Fruit fly (Drosophila melanogaster): ENCODE measurements around the gene Rpn3.
A peak's percentile ranks its signal among the peaks of the same experiment; 100 is the strongest.

Gene Rpn3

DNA sequence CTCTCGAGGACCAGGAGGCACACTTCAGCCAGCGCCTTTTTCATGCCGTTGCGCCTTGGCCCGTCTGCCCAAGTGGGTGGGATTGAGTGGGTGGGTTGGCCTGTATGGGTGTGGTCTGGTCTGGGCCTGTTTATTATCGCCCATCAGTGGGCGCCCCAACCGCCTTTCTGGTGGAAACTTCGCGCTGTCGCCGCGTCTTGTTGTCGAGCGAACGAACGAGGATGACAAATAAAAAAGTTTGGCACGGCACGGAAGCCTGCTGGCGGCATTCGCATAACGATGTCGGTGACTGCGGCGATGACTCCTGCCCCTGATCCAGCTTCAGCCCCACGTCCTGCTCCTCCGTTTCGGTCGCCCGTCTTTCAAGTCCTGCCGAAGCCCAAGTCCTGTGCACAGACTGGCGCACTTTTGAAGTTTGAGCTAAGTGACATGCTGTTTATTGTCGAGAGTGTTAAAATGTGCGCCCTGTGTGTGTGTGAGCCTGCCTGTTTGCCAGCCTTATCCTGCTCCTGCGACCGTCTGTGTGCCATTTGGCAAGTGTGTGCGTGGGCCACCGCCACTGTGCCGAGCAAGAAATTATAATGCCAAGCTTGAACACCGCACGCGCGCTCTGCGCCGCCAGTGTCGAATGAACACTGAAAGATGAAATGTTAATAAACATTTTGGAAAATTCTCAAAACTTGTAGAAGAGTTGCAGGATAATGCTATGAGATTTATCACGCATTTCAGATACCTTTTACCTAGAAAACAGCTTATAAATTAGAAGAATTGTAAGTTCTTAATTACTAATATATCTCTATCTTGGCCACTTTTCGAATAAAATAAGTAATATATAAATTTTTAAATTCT is 37.3 kb upstream of the Rpn3 start (continued):
- TF ChIP-seq croc (GFP tag; conservative IDR thresholded peaks at IDR 0.05) (peak; percentile 55; the same call in 2 of the 3 replicates), CG2129 (GFP tag; IDR thresholded peaks at IDR 0.05; ENCODE audit: partially characterized antibody) (no peak), her (GFP tag; optimal IDR thresholded peaks at IDR 0.05) (no peak), ken (GFP tag; IDR thresholded peaks at IDR 0.05) (no peak), CG9609 (GFP tag; optimal IDR thresholded peaks at IDR 0.05) (no peak), CG17829 (tag; optimal IDR thresholded peaks at IDR 0.05) (peak; percentile 68), Med (GFP tag) (peak; percentile 65), fd3F (GFP tag; optimal IDR thresholded peaks at IDR 0.05) (peak; percentile 65), CG32767 (GFP tag; IDR thresholded peaks at IDR 0.05) (peak; percentile 61; the same call in 1 of the 2 replicates), scrt (GFP tag; optimal IDR thresholded peaks at IDR 0.05) (peak; percentile 62), CG31388 (GFP tag; optimal IDR thresholded peaks at IDR 0.05) (peak; percentile 35), MBD-R2 (GFP tag; IDR thresholded peaks at IDR 0.05) (no peak), psq (GFP tag; optimal IDR thresholded peaks at IDR 0.05) (no peak), CG4424 (GFP tag; optimal IDR thresholded peaks at IDR 0.05) (peak; percentile 53), CG10431 (GFP tag; optimal IDR thresholded peaks at IDR 0.05) (peak; percentile 37), CG11560 (tag; IDR thresholded peaks at IDR 0.05) (0 out of 3 replicates have a peak, but pooled peaks have one; percentile 32), Drgx (GFP tag; IDR thresholded peaks at IDR 0.05) (peak; percentile 9; the same call in 1 of the 2 replicates), CG11456 (GFP tag; IDR thresholded peaks at IDR 0.05) (no peak), Fer2 (tag; optimal IDR thresholded peaks at IDR 0.05) (peak; percentile 31), chif (GFP tag; optimal IDR thresholded peaks at IDR 0.05) (peak in 1 of 2 experiments; percentile 8), CG10274 (GFP tag; optimal IDR thresholded peaks at IDR 0.05) (peak; percentile 15), zfh1 (GFP tag; IDR thresholded peaks at IDR 0.05) (peak; percentile 8; the same call in 1 of the 3 replicates), ash1 (GFP tag; optimal IDR thresholded peaks at IDR 0.05) (no peak), pho (GFP tag; optimal IDR thresholded peaks at IDR 0.05) (peak; percentile 43), pum (GFP tag; optimal IDR thresholded peaks at IDR 0.05) (peak; percentile 3), gce (GFP tag; IDR thresholded peaks at IDR 0.05) (no peak), NK7.1 (GFP tag; optimal IDR thresholded peaks at IDR 0.05) (no peak), ATbp (GFP tag; optimal IDR thresholded peaks at IDR 0.05) (peak; percentile 72), Hmr (GFP tag; optimal IDR thresholded peaks at IDR 0.05) (peak; percentile 91), CG12104 (GFP tag; optimal IDR thresholded peaks at IDR 0.05) (peak; percentile 49), hth (optimal IDR thresholded peaks at IDR 0.05) (no peak), HLHmδ (GFP tag; optimal IDR thresholded peaks at IDR 0.05) (no peak), CG30020 (tag; optimal IDR thresholded peaks at IDR 0.05) (no peak), Hr51 (GFP tag; optimal IDR thresholded peaks at IDR 0.05) (peak in 1 of 2 experiments; percentile 79), pita (GFP tag; optimal IDR thresholded peaks at IDR 0.05) (no peak), CTCF (GFP tag; optimal IDR thresholded peaks at IDR 0.05) (no peak), tgo (GFP tag; IDR thresholded peaks at IDR 0.05) (peak; percentile 48; the same call in 1 of the 3 replicates), CG5180 (GFP tag; optimal IDR thresholded peaks at IDR 0.05) (peak; percentile 62), Chrac-16 (GFP tag; optimal IDR thresholded peaks at IDR 0.05) (peak; percentile 10), NFAT (GFP tag; IDR thresholded peaks at IDR 0.05) (0 out of 2 replicates have a peak, but pooled peaks have one; percentile 5), p53 (GFP tag; optimal IDR thresholded peaks at IDR 0.05) (no peak), CG2889 (GFP tag; IDR thresholded peaks at IDR 0.05) (no peak), D19B (GFP tag; optimal IDR thresholded peaks at IDR 0.05) (peak; percentile 62), abd-A (tag; optimal IDR thresholded peaks at IDR 0.05) (peak; percentile 96), Aef1 (GFP tag; IDR thresholded peaks at IDR 0.05) (peak; percentile 58; the same call in 2 of the 3 replicates), Ets97D (GFP tag; optimal IDR thresholded peaks at IDR 0.05) (no peak), CG10959 (GFP tag; IDR thresholded peaks at IDR 0.05) (no peak), CG13894 (tag; optimal IDR thresholded peaks at IDR 0.05) (peak; percentile 54)
